Worm (Caenorhabditis elegans): Measurements from ENCODE around the gene C37C3.12.

DNA sequence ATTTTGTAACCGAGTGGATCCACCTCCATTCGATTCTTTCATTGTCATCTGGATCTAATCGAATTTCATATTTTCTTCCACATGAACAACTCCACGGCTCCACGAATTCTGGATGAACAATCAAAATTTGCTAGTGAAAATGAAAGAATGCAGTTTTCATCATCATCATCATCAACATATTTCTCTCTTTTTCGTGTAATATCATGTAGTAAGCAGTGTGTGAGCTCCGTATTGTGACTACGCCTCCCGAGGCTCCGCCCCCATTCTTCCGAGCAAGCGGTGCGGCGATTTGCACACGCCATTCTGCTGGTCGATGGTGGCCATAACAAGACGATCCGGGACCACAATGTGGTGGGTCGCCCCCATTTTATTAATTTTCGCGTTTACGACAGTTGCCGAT is 41.3 kb downstream of the C37C3.12 start, which contains the start of gene ZK742.7:
- TF ChIP-seq F13C5.2 (tag; optimal IDR thresholded peaks at IDR 0.05) (no peak), aly-1 (tag; optimal IDR thresholded peaks at IDR 0.05) (no peak), sea-1 (GFP tag; conservative IDR thresholded peaks at IDR 0.05) (no peak), ama-1 (optimal IDR thresholded peaks at IDR 0.05) (no peak)
